Worm (Caenorhabditis elegans): ENCODE data around the gene F22E5.21.
"Not testable (repeated sequence)": the region's sequence is repeated elsewhere in the genome, so short reads cannot be mapped to it uniquely, and the experiment has no call there.

The F22E5.21 gene

DNA sequence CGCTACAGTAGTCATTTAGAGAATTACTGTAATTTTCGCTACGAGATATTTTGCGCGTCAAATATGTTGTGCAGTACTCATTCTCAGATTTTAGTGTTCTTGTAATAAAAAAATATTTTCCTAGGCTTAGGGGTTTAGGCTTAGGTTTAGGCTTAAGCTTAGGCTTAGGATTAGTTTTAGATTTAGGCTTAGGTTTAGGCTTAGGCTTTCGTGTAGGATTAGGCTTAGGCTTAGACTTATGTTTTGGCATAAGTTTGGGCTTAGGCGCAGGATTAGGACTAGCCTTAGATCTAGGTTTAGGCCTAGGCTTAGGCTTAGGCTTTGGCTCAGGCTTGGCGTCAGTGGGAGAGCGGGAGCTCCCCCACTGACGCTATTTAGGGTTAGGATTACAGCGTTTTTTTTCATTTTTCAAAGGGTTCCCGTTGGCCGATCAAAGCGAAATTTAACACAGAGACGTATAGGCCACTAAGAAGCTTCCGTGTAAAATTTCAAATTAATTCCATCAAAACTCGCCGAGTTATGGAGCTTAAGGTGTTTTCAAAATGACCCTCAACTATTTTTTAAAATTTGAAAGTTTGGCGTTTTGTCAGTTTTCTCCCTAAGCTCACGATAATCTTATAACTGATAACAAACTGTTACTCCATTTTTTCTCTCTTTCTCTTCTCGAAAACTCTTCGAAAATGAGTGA, 2.3 kb upstream of the F22E5.21 start, which contains the start of gene F22E5.8:
TSS of gene F22E5.8 (plus strand) at position 638 of the 688 bp plus-strand sequence.
- not testable (repeated sequence) for TF ChIP-seq unc-62 (GFP tag; optimal IDR thresholded peaks at IDR 0.05)

DNA sequence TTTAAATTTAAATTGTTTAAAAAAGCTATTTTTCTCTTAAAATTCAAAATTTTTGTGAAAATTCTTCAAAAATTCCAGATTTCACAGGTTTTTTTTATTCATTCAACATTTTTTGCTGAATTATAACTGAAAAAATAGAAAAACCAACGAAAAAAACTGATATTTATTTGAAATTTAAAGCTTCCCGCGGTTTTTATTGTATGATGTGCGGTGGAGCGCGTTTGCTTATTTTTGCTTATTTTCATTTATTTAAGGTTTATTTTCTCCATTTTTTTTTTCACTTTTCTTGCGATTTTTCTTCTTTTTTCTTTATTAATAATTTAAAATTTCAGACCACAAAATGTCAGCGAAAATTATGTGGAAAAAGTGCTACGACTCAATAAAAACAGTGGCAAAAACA, 803 bp upstream of the F22E5.21 start, which contains the start of gene F22E5.9:
TSS of gene F22E5.9 (plus strand) at position 327 of the 400 bp plus-strand sequence.
- TF ChIP-seq unc-62 (GFP tag; optimal IDR thresholded peaks at IDR 0.05), result no peak

DNA sequence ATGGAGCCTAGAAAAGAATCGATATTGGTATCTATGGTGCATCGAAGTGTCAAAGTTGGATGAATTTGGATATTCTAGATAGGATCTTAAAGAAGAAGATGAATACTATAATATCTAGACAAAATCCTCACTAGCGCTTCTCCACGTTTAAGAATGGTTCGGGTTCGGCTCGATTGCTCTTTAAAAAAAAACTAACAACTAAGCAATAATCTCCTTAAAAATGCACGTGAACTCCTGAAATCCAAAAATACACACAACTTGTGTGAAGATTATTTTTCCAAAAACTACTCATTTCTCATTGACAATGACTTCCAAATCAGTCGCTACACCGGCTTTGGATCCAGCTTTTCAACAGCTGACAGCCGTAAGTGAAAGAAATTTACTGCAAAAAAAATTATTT, 6.1 kb downstream of the F22E5.21 start, which contains the start of gene D2062.1:
TSS of gene D2062.1 (plus strand) at position 301 of the 400 bp plus-strand sequence.
- no peak for TF ChIP-seq unc-62 (GFP tag; optimal IDR thresholded peaks at IDR 0.05)

DNA sequence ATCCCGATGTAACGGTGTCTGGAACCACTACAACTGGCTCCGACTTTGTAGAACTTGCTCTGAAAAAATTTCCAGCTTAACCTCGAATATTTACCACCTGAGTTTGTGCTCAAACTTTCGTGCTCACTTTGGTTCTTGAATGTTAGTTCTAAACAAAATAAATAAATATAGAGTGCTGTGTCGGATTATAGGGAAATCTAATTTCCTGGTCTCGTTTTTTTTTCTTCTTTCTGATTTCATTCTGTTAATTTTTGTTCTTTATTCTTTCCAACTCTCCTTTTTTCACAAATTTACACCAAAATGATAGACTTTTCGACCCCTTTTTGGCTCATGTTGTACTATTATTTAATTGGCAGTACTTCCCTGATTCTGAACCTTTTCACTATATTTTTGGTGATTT, 8.0 kb downstream of the F22E5.21 start, which contains the start of gene sri-37:
TSS of gene sri-37 (plus strand) at position 301 of the 400 bp plus-strand sequence.
- TF ChIP-seq unc-62 (GFP tag; optimal IDR thresholded peaks at IDR 0.05), result no peak

DNA sequence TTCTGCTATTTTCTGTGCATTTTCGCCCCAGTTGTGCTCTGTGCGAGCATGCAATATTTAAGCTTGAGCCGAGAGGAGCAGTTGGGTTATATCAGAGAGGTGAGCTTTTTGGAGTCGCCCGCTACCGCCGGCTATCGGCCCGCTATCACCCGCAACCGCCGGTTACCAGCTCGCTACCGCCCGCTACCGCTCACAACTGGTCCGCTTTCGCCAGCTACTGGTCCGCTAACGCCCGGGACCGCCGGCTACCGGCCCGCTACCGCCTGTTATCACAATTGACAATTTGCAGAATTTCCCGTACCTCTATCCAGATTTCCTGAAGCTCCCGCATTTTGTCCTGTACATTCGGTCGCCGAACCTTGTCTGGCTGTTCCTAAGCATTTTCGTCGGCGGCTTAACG, 8.9 kb downstream of the F22E5.21 start:
- no peak for TF ChIP-seq unc-62 (GFP tag; optimal IDR thresholded peaks at IDR 0.05)

DNA sequence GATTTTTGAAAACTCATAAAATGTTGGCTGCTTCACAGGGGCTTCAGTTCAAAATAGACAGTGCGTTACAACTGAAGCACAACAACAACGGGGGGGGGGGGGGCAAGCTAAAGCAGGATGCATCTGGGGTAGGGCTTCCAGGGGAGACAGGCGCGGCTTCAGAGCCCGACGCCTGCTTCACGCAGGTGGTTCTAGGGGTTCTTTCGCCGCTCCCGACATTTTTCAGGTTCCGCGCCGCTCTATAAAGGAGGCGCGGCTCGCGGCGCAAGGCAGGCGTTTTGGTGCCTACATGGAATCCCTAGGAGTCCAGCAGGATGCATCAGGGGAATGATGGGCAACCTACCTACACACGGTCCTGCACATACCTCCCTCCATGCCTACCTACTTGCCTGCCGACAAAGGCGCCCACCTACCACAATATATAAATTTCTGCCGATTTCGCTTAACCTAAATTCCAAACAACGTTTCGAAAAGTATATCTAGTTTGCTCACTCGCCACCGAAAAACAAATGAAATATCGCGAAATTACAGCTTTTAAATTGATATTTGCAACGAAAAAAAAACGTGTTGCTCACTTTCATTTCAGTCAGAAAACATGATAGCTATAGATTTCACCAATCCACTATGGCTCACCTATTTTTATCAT, 10.0 kb downstream of the F22E5.21 start, which contains the start of gene sri-71:
TSS of gene sri-71 (plus strand) at position 596 of the 646 bp plus-strand sequence.
- TF ChIP-seq unc-62 (GFP tag; optimal IDR thresholded peaks at IDR 0.05), result no peak

DNA sequence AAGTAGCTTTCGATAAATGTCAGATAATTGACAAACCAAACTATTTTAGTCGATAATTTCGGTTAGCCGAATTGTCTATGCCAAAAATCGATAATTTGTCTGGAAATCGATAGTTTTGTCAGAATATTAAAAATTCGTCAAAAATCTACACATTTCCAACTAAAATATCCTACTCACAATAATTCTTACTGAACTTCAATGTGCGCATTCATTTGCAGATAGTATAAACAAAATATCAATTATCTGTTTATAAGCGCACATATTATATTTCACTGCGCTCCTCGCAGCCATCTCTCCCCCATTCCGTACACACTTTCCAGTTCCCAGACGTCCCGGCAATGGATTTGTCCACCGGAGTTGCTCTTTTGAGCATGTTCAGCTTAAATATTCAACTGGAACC, 12.5 kb downstream of the F22E5.21 start, which contains the start of gene lgc-28:
TSS of gene lgc-28 (plus strand) at position 301 of the 400 bp plus-strand sequence.
- no peak for TF ChIP-seq unc-62 (GFP tag; optimal IDR thresholded peaks at IDR 0.05)

DNA sequence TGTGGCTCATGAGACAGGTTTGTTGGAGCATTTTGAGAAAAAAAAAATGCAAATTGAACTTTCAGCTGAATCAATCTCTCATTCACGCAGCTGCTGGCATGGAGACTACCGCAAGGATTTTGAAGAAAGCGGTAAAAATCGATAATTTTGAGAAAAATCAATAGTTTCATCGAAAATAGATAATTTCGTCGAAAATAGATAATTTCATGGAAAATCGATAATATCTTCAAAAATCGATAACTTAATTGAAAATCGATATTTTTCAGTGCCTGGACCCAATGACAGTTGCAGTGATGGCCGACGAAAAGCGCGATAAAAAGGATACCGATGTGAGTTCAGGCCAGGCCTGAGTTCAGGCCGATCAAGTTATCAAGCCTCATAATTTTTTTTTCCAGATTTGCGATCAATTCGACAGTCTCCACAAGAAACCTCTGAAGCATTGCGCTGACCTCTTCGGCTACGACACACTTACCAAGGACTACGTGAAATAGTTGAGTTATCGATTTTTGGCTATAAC, 14.3 kb downstream of the F22E5.21 start, which contains the start of gene D2062.4:
TSS of gene D2062.4 (plus strand) at position 467 of the 517 bp plus-strand sequence.
- not testable (repeated sequence) for TF ChIP-seq unc-62 (GFP tag; optimal IDR thresholded peaks at IDR 0.05)

DNA sequence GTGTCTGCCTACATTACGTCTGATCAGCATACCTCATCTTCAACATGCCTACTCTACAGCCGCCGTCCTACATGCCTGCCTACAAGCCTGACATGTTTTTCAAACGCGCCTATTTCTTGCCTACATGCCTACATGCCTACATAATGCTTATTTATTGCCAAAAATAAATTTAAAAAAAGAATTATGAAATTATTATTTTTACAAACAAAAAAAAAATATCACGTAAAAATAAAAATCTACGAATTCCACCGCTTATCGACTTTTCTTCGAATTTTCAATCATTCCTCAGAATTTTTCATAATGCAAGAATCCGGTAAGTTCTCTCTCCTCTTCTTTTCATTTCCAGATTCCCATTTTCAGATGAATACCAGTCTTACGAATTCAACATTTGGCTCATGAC, 14.8 kb downstream of the F22E5.21 start, which contains the start of gene D2062.5:
TSS of gene D2062.5 (plus strand) at position 301 of the 400 bp plus-strand sequence.
- TF ChIP-seq unc-62 (GFP tag; optimal IDR thresholded peaks at IDR 0.05), result no peak

DNA sequence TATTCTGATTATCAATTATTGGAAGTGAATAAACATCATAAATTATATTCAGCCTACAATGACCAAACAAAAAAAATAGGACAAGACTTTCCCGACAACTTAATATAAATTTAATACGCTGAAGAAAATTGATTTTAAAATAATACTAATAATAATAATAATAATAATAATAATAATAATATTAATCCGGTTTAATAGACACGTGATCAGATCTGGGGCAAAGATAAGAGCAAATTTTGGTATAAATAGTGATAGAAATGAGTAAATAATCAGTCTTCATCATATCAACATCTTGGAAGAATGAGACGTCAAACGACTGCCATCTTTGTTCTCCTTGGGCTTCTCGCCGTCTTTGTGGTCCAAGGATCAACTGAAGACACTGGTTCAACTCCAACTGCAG, 18.1 kb downstream of the F22E5.21 start, which contains the start of gene msrp-6:
TSS of gene msrp-6 (plus strand) at position 301 of the 400 bp plus-strand sequence.
- TF ChIP-seq unc-62 (GFP tag; optimal IDR thresholded peaks at IDR 0.05), result not testable (repeated sequence)

DNA sequence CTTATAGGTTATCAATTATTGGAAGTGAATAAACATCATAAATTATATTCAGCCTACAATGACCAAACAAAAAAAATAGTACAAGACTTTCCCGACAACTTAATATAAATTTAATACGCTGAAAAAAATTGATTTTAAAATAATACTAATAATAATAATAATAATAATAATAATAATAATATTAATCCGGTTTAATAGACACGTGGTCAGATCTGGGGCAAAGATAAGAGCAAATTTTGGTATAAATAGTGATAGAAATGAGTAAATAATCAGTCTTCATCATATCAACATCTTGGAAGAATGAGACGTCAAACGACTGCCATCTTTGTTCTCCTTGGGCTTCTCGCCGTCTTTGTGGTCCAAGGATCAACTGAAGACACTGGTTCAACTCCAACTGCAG, 20.6 kb downstream of the F22E5.21 start, which contains the start of gene msrp-5:
TSS of gene msrp-5 (plus strand) at position 301 of the 400 bp plus-strand sequence.
- not testable (repeated sequence) for TF ChIP-seq unc-62 (GFP tag; optimal IDR thresholded peaks at IDR 0.05)

DNA sequence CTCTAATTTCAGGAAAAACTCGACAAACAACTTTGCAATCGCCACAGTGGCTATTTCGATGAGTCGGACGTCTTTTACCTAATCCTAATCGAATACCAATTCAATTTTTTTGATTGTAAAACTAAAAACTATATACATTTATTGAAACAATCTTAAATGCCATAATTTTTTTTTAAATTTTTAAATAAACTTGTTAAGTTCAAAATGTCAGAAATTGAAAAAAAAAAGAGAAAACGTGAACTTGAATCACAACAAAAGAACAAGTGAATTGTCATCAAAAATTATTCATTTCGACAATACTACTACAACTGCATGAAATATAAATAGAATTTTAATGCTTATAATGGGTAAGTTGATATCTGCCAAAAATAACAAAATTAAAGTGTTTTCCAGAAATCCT, 25.0 kb downstream of the F22E5.21 start, which contains the start of gene D2062.13:
TSS of gene D2062.13 (plus strand) at position 301 of the 400 bp plus-strand sequence.
- TF ChIP-seq unc-62 (GFP tag; optimal IDR thresholded peaks at IDR 0.05), result not testable (repeated sequence)

DNA sequence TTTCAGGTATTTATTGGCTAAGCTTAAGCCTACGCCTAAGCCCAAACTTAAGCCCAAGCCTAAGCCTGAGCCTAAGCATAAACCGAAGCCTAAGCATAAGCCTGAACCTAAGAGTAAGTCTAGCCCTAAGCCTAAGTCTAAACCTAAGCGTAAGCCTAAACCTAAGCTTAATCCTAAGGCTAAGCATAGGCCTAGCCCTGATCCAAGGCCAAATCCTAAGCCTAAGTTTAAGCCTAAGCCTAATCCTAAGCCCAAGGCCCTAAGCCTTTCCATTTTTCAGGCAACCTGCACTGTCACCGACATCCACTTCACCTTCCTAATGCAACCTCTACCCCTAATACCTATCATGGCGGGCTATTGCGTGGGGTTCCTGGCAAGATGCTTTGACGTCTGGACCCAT, 26.2 kb downstream of the F22E5.21 start:
- no peak for TF ChIP-seq unc-62 (GFP tag; optimal IDR thresholded peaks at IDR 0.05)

DNA sequence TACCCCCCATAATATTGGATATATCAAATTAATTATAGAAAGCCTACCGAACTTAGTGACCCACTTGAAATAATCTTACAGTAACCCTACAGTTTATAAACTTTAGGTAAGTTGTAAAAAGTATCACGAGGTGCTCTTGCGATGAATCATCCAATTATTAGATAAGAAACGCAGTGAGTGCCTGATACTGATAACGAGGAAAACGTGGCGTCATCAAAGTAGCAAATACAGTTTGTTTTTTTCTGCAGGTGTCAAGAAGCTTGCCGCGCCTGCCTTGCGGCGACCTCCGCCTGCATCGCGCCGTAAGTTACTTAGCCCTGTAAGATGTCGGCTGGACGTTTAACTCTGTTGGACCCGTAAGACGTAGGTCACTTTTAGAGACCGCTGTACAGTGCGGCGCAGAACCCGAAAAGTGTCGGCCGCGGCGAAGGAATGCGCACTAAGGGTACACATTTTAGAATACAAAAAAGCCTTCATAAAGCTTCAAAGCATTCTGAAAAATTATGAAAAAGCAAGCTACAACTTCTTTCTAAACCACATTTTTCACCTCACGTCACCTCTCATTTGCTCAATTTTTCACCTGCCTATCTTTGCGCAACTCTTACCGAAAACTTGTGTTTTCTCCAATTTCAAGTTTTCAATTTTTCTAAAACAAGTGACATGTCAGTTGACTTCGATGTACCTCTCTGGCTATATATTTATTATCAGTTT, 26.9 kb downstream of the F22E5.21 start, which contains the start of gene sri-38:
TSS of gene sri-38 (plus strand) at position 661 of the 711 bp plus-strand sequence.
- TF ChIP-seq unc-62 (GFP tag; optimal IDR thresholded peaks at IDR 0.05), result no peak

DNA sequence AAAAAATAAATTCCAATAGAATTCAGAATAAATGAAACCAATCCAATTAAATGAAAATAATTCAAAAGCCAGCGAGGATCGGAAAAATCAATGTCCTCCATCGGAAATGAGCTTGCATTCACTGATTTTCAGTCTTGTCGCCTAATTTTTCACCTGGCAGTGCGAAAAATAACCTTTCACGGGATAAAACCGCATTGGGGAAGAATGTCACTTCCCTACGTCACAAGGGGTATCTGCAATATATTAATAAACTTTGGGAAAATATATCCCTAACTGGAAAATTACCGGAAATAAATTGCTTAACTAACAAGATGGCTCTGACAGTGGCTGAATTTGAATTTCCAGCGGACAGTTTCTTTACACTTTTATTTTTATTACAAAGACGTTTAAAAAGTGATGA, 31.9 kb downstream of the F22E5.21 start, which contains the start of gene sri-77:
TSS of gene sri-77 (minus strand) at position 101 of the 400 bp plus-strand sequence.
- no peak for TF ChIP-seq unc-62 (GFP tag; optimal IDR thresholded peaks at IDR 0.05)

Measured in whole organism, dauer.